Fruit fly (Drosophila melanogaster): Measurements from ENCODE around the gene CG10096.

The CG10096 gene

dm6 chr3R:12376828-12377227 lies 19.0 kb downstream of the CG10096 start, which contains the start of gene GstD6:
TSS of gene GstD6 (plus strand) at chr3R:12377128.
- no peak for TF ChIP-seq CG33017 (tag; optimal IDR thresholded peaks at IDR 0.05)
- no peak for TF ChIP-seq CG12768 (GFP tag; optimal IDR thresholded peaks at IDR 0.05)

dm6 chr3R:12375258-12375783 lies 20.5 kb downstream of the CG10096 start, which contains the start of gene GstD5:
TSS of gene GstD5 (plus strand) at chr3R:12375733.
- TF ChIP-seq bab1 (GFP tag; optimal IDR thresholded peaks at IDR 0.05), result no peak
- TF ChIP-seq CG14711 (tag; optimal IDR thresholded peaks at IDR 0.05), result no peak
- no peak for TF ChIP-seq CG5204 (GFP tag; optimal IDR thresholded peaks at IDR 0.05)
- TF ChIP-seq kay (GFP tag; ENCODE audit: borderline replicate concordance), result no peak

- TF ChIP-seq CG11617 (GFP tag; optimal IDR thresholded peaks at IDR 0.05) (no peak), Mnt (GFP tag; optimal IDR thresholded peaks at IDR 0.05) (no peak), bab1 (GFP tag; optimal IDR thresholded peaks at IDR 0.05) (no peak), CG7101 (tag; optimal IDR thresholded peaks at IDR 0.05) (no peak), Crg-1 (GFP tag; optimal IDR thresholded peaks at IDR 0.05) (no peak), CG12768 (GFP tag; optimal IDR thresholded peaks at IDR 0.05) (no peak), CG1620 (GFP tag; optimal IDR thresholded peaks at IDR 0.05) (no peak), CG33017 (tag; optimal IDR thresholded peaks at IDR 0.05) (no peak), Clk (GFP tag; optimal IDR thresholded peaks at IDR 0.05) (no peak), CG5204 (GFP tag; optimal IDR thresholded peaks at IDR 0.05) (no peak), tj (GFP tag; optimal IDR thresholded peaks at IDR 0.05) (no peak), CG7045 (GFP tag; optimal IDR thresholded peaks at IDR 0.05) (no peak), kay (GFP tag; ENCODE audit: borderline replicate concordance) (no peak), pad (GFP tag; optimal IDR thresholded peaks at IDR 0.05) (no peak)
These were observed 22.0 kb downstream of the CG10096 start, which contains the start of gene GstD4 for dm6 chr3R:12373800-12374199. TSS of gene GstD4 (plus strand) at chr3R:12374100.

dm6 chr3R:12372800-12373199 lies 23.0 kb downstream of the CG10096 start, which contains the start of gene GstD3:
TSS of gene GstD3 (plus strand) at chr3R:12373068.
- no peak for TF ChIP-seq CG7101 (tag; optimal IDR thresholded peaks at IDR 0.05)
- peak; percentile 50 for TF ChIP-seq kay (GFP tag; ENCODE audit: borderline replicate concordance)

dm6 chr3R:12371671-12372070 lies 24.1 kb downstream of the CG10096 start, which contains the start of gene GstD2:
TSS of gene GstD2 (plus strand) at chr3R:12371971.
- peak in 1 of 2 experiments; percentile 48 for TF ChIP-seq cnc (optimal IDR thresholded peaks at IDR 0.05)
- TF ChIP-seq tj (GFP tag; optimal IDR thresholded peaks at IDR 0.05), result no peak

dm6 chr3R:12370643-12370995 lies 25.2 kb downstream of the CG10096 start:
- TF ChIP-seq Mnt (GFP tag; optimal IDR thresholded peaks at IDR 0.05), result no peak
- peak; percentile 51 for TF ChIP-seq tj (GFP tag; optimal IDR thresholded peaks at IDR 0.05)
- no peak for TF ChIP-seq CG5204 (GFP tag; optimal IDR thresholded peaks at IDR 0.05)
- no peak for TF ChIP-seq CG14711 (tag; optimal IDR thresholded peaks at IDR 0.05)

dm6 chr3R:12369793-12370642 lies 25.8 kb downstream of the CG10096 start:
- TF ChIP-seq CG5204 (GFP tag; optimal IDR thresholded peaks at IDR 0.05) (peak; percentile 8), CG14711 (tag; optimal IDR thresholded peaks at IDR 0.05) (peak; percentile 12), cnc (optimal IDR thresholded peaks at IDR 0.05) (peak; percentile 91 to 97), CG33017 (tag; optimal IDR thresholded peaks at IDR 0.05) (no peak), toe (GFP tag; optimal IDR thresholded peaks at IDR 0.05) (no peak), kay (GFP tag; ENCODE audit: borderline replicate concordance) (peak; percentile 90), CG7101 (tag; optimal IDR thresholded peaks at IDR 0.05) (no peak)

dm6 chr3R:12369135-12369792 lies 26.5 kb downstream of the CG10096 start, which contains the start of gene GstD1:
TSS of gene GstD1 (minus strand) at chr3R:12369268.
- peak; percentile 48 for TF ChIP-seq Hr96 (GFP tag; optimal IDR thresholded peaks at IDR 0.05)
- TF ChIP-seq Mnt (GFP tag; optimal IDR thresholded peaks at IDR 0.05), result peak; percentile 90
- TF ChIP-seq pad (GFP tag; optimal IDR thresholded peaks at IDR 0.05), result peak; percentile 49
- TF ChIP-seq cnc (optimal IDR thresholded peaks at IDR 0.05), result peak in 1 of 2 experiments; percentile 85
- TF ChIP-seq toe (GFP tag; optimal IDR thresholded peaks at IDR 0.05), result peak; percentile 81
- TF ChIP-seq bab1 (GFP tag; optimal IDR thresholded peaks at IDR 0.05), result peak; percentile 80
- peak; percentile 69 for TF ChIP-seq CG1620 (GFP tag; optimal IDR thresholded peaks at IDR 0.05)
- peak; percentile 67 for TF ChIP-seq tj (GFP tag; optimal IDR thresholded peaks at IDR 0.05)
- TF ChIP-seq cic (GFP tag; optimal IDR thresholded peaks at IDR 0.05), result peak; percentile 97
- peak; percentile 56 for TF ChIP-seq CG7101 (tag; optimal IDR thresholded peaks at IDR 0.05)
- peak; percentile 89 for TF ChIP-seq ovo (GFP tag; optimal IDR thresholded peaks at IDR 0.05)
- TF ChIP-seq kay (GFP tag; ENCODE audit: borderline replicate concordance), result peak; percentile 97
- TF ChIP-seq CG5204 (GFP tag; optimal IDR thresholded peaks at IDR 0.05), result peak; percentile 54
- peak; percentile 92 for TF ChIP-seq CG12768 (GFP tag; optimal IDR thresholded peaks at IDR 0.05)
- TF ChIP-seq Clk (GFP tag; optimal IDR thresholded peaks at IDR 0.05), result peak; percentile 92
- TF ChIP-seq CG33017 (tag; optimal IDR thresholded peaks at IDR 0.05), result peak; percentile 23
- TF ChIP-seq CG7045 (GFP tag; optimal IDR thresholded peaks at IDR 0.05), result peak; percentile 60
- TF ChIP-seq CG11617 (GFP tag; optimal IDR thresholded peaks at IDR 0.05), result peak; percentile 69
- TF ChIP-seq CG14711 (tag; optimal IDR thresholded peaks at IDR 0.05), result peak; percentile 13
- no peak for TF ChIP-seq Crg-1 (GFP tag; optimal IDR thresholded peaks at IDR 0.05)
